Worm (Caenorhabditis elegans) whole organism, L4 larva: ENCODE results near the gene Y49F6B.2.

Source experiments
- D1046.2 ChIP-seq: fragments of 200-800 bp; sonication (Bioruptor generic); IDR thresholded peaks from 2 replicates; pipeline ENCODE4 v1.3.6; 2022; ENCODE audit warnings: missing genetic modification characterization, missing compliant biosample characterization
- F26F4.8 ChIP-seq: fragments of 200-800 bp; sonication (Bioruptor generic); conservative IDR thresholded peaks from 2 replicates; pipeline ENCODE4 v1.3.6; 2022; ENCODE audit warnings: missing genetic modification characterization, missing compliant biosample characterization
- F37D6.2 ChIP-seq: sonication (generic microtip); optimal IDR thresholded peaks from 2 replicates; lab custom pipeline; 2016; ENCODE audit warnings: mild to moderate bottlenecking, missing genetic modification characterization, missing compliant biosample characterization
- F44E2.7 ChIP-seq: fragments of 200-800 bp; sonication (Bioruptor generic); IDR thresholded peaks from 2 replicates; pipeline ENCODE4 v2.1.2; 2022; ENCODE audit warnings: missing genetic modification characterization, missing compliant biosample characterization
- R02D3.7 ChIP-seq: fragments of 150-350 bp; sonication (generic microtip); optimal IDR thresholded peaks from 3 replicates; lab custom pipeline; 2014; ENCODE audit warnings: missing biosample characterization, missing genetic modification characterization
- T20F7.1 ChIP-seq: fragments of 200-800 bp; sonication (Bioruptor generic); optimal IDR thresholded peaks from 2 replicates; lab custom pipeline; 2018; ENCODE audit warnings: mild to moderate bottlenecking, missing genetic modification characterization, missing compliant biosample characterization
- Y48G9A.11 ChIP-seq: fragments of 200-800 bp; sonication (Bioruptor generic); IDR thresholded peaks from 2 replicates; pipeline ENCODE4 v1.3.6; 2022; ENCODE audit warnings: missing genetic modification reagents, missing genetic modification characterization, missing compliant biosample characterization
- Y5F2A.4 ChIP-seq: fragments of 200-800 bp; sonication (Bioruptor generic); optimal IDR thresholded peaks from 2 replicates; lab custom pipeline; 2018; ENCODE audit warnings: mild to moderate bottlenecking, missing genetic modification characterization, missing compliant biosample characterization
- ZK337.2 ChIP-seq: fragments of 200-800 bp; sonication (Bioruptor generic); IDR thresholded peaks from 2 replicates; pipeline ENCODE4 v1.3.6; 2022; ENCODE audit warnings: missing genetic modification reagents, missing genetic modification characterization, missing compliant biosample characterization
- ZK546.5 ChIP-seq, 2 experiments: sonication (generic microtip); optimal IDR thresholded peaks; 2 replicates each; lab custom pipeline; 2017; ENCODE audit warnings: missing biosample characterization in 2 of 2, missing genetic modification characterization in 2 of 2
- aha-1 ChIP-seq: fragments of 150-350 bp; peaks from one replicate; lab custom pipeline; 2014; ENCODE audit warnings: missing biosample characterization, missing genetic modification characterization
- arid-1 ChIP-seq: fragments of 200-800 bp; sonication (Bioruptor generic); conservative IDR thresholded peaks from 2 replicates; pipeline ENCODE4 v1.3.6; 2022; ENCODE audit warnings: missing genetic modification reagents, missing genetic modification characterization, missing compliant biosample characterization
- ces-1 ChIP-seq: fragments of 150-350 bp; sonication (generic microtip); optimal IDR thresholded peaks from 4 replicates; lab custom pipeline; 2014; ENCODE audit warnings: missing biosample characterization, missing genetic modification reagents, missing genetic modification characterization
- ctbp-1 ChIP-seq: fragments of 200-800 bp; sonication (Bioruptor generic); IDR thresholded peaks from 2 replicates; pipeline ENCODE4 v1.3.6; 2022; ENCODE audit warnings: missing genetic modification reagents, missing genetic modification characterization, missing compliant biosample characterization
- daf-12 ChIP-seq: fragments of 150-350 bp; optimal IDR thresholded peaks from 2 replicates; lab custom pipeline; 2014; ENCODE audit warnings: missing biosample characterization, missing genetic modification reagents, missing genetic modification characterization
- daf-16 ChIP-seq, 3 experiments: sonication (generic microtip); optimal IDR thresholded peaks; 2 replicates each; lab custom pipeline; 2016 to 2017; ENCODE audit warnings: missing genetic modification characterization in 3 of 3, missing genetic modification reagents in 3 of 3, mild to moderate bottlenecking in 2 of 3, missing compliant biosample characterization in 2 of 3, missing biosample characterization in 1 of 3, moderate library complexity in 1 of 3
- dmd-6 ChIP-seq: fragments of 200-800 bp; sonication (Bioruptor generic); IDR thresholded peaks from 2 replicates; pipeline ENCODE4 v1.3.6; 2022; ENCODE audit warnings: missing genetic modification reagents, missing genetic modification characterization, missing compliant biosample characterization
- dmd-8 ChIP-seq: fragments of 200-800 bp; sonication (Bioruptor generic); IDR thresholded peaks from 2 replicates; pipeline ENCODE4 v1.3.6; 2022; ENCODE audit warnings: missing genetic modification characterization, missing compliant biosample characterization
- dve-1 ChIP-seq: sonication (generic microtip); optimal IDR thresholded peaks from 2 replicates; lab custom pipeline; 2017; ENCODE audit warnings: antibody characterized with exemption, mild to moderate bottlenecking, missing genetic modification characterization, missing compliant biosample characterization; ENCODE audit not compliant: insufficient read depth
- egl-43 ChIP-seq: fragments of 200-800 bp; sonication (Bioruptor generic); IDR thresholded peaks from 2 replicates; pipeline ENCODE4 v1.3.6; 2022; ENCODE audit warnings: missing genetic modification reagents, missing genetic modification characterization, missing compliant biosample characterization
- fkh-10 ChIP-seq: fragments of 150-350 bp; optimal IDR thresholded peaks from 2 replicates; lab custom pipeline; 2014; ENCODE audit warnings: missing biosample characterization, missing genetic modification reagents, missing genetic modification characterization
- gei-8 ChIP-seq: fragments of 200-800 bp; sonication (Bioruptor generic); optimal IDR thresholded peaks from 2 replicates; lab custom pipeline; 2018; ENCODE audit warnings: mild to moderate bottlenecking, missing genetic modification characterization, missing compliant biosample characterization
- hlh-30 ChIP-seq: sonication (generic microtip); optimal IDR thresholded peaks from 2 replicates; lab custom pipeline; 2017; ENCODE audit warnings: antibody characterized with exemption, mild to moderate bottlenecking, missing genetic modification characterization, missing compliant biosample characterization; ENCODE audit not compliant: insufficient read depth
- jun-1 ChIP-seq: fragments of 150-350 bp; optimal IDR thresholded peaks from 2 replicates; lab custom pipeline; 2014; ENCODE audit warnings: missing biosample characterization, missing genetic modification reagents, missing genetic modification characterization
- lim-7 ChIP-seq: fragments of 200-800 bp; sonication (Bioruptor generic); IDR thresholded peaks from 2 replicates; pipeline ENCODE4 v1.3.6; 2022; ENCODE audit warnings: missing genetic modification characterization, missing compliant biosample characterization
- lin-13 ChIP-seq: fragments of 150-350 bp; optimal IDR thresholded peaks from 2 replicates; lab custom pipeline; 2014; ENCODE audit warnings: missing biosample characterization, missing genetic modification reagents, missing genetic modification characterization
- lin-29 ChIP-seq: fragments of 200-800 bp; sonication (Bioruptor generic); IDR thresholded peaks from 2 replicates; pipeline ENCODE4 v1.3.6; 2022; ENCODE audit warnings: missing genetic modification reagents, missing genetic modification characterization, missing compliant biosample characterization
- lsy-2 ChIP-seq, 2 experiments: fragments of 150-350 bp in 1 of 2; sonication (generic microtip) in 1 of 2; optimal IDR thresholded peaks; 2 replicates each; lab custom pipeline; 2014 to 2017; ENCODE audit warnings: missing biosample characterization in 2 of 2, missing genetic modification characterization in 2 of 2
- mdl-1 ChIP-seq, 2 experiments: fragments of 150-350 bp in 1 of 2; sonication (generic microtip) in 1 of 2; optimal IDR thresholded peaks; 2 replicates each; lab custom pipeline; 2014 to 2017; ENCODE audit warnings: missing biosample characterization in 2 of 2, missing genetic modification characterization in 2 of 2
- mdt-29 ChIP-seq: fragments of 200-800 bp; sonication (Bioruptor generic); IDR thresholded peaks from 2 replicates; pipeline ENCODE4 v1.3.6; 2022; ENCODE audit warnings: missing genetic modification reagents, missing genetic modification characterization, missing compliant biosample characterization
- mep-1 ChIP-seq: fragments of 150-350 bp; sonication (generic microtip); optimal IDR thresholded peaks from 3 replicates; lab custom pipeline; 2014; ENCODE audit warnings: missing biosample characterization, missing genetic modification characterization
- mxl-2 ChIP-seq: fragments of 200-800 bp; sonication (Bioruptor generic); conservative IDR thresholded peaks from 2 replicates; pipeline ENCODE4 v1.3.6; 2022; ENCODE audit warnings: missing genetic modification reagents, missing genetic modification characterization, missing compliant biosample characterization
- mxl-3 ChIP-seq: fragments of 200-800 bp; sonication (Bioruptor generic); optimal IDR thresholded peaks from 2 replicates; lab custom pipeline; 2018; ENCODE audit warnings: mild to moderate bottlenecking, missing genetic modification characterization, missing compliant biosample characterization
- nhr-11 ChIP-seq: fragments of 150-350 bp; optimal IDR thresholded peaks from 2 replicates; lab custom pipeline; 2014; ENCODE audit warnings: missing biosample characterization, missing genetic modification characterization
- nhr-237 ChIP-seq: sonication (generic microtip); optimal IDR thresholded peaks from 2 replicates; lab custom pipeline; 2017; ENCODE audit warnings: missing biosample characterization, missing genetic modification characterization
- nhr-25 ChIP-seq: sonication (generic microtip); optimal IDR thresholded peaks from 2 replicates; lab custom pipeline; 2017; ENCODE audit warnings: missing genetic modification characterization, mild to moderate bottlenecking, missing compliant biosample characterization, antibody characterized with exemption, moderate library complexity, borderline replicate concordance; ENCODE audit not compliant: insufficient read depth
- nhr-48 ChIP-seq: sonication (generic microtip); optimal IDR thresholded peaks from 2 replicates; lab custom pipeline; 2016; ENCODE audit warnings: mild to moderate bottlenecking, missing genetic modification characterization, missing compliant biosample characterization
- nhr-76 ChIP-seq: fragments of 150-350 bp; optimal IDR thresholded peaks from 2 replicates; lab custom pipeline; 2014; ENCODE audit warnings: missing biosample characterization, missing genetic modification characterization
- nhr-77 ChIP-seq: fragments of 150-350 bp; optimal IDR thresholded peaks from 2 replicates; lab custom pipeline; 2014; ENCODE audit warnings: missing biosample characterization, missing genetic modification characterization
- php-3 ChIP-seq: fragments of 200-800 bp; sonication (Bioruptor generic); IDR thresholded peaks from 2 replicates; pipeline ENCODE4 v1.3.6; 2022; ENCODE audit warnings: missing genetic modification reagents, missing genetic modification characterization, missing compliant biosample characterization
- saeg-2 ChIP-seq: fragments of 200-800 bp; sonication (Bioruptor generic); IDR thresholded peaks from 2 replicates; pipeline ENCODE4 v1.3.6; 2022; ENCODE audit warnings: missing genetic modification reagents, missing genetic modification characterization, missing compliant biosample characterization
- set-16 ChIP-seq: fragments of 200-800 bp; sonication (Bioruptor generic); IDR thresholded peaks from 2 replicates; pipeline ENCODE4 v1.3.6; 2022; ENCODE audit warnings: missing genetic modification reagents, missing genetic modification characterization, missing compliant biosample characterization
- snpc-1.2 ChIP-seq: fragments of 200-800 bp; sonication (Bioruptor generic); IDR thresholded peaks from 2 replicates; pipeline ENCODE4 v1.3.6; 2022; ENCODE audit warnings: missing genetic modification reagents, missing genetic modification characterization, missing compliant biosample characterization
- snpc-4 ChIP-seq: fragments of 150-350 bp; optimal IDR thresholded peaks from 2 replicates; lab custom pipeline; 2014; ENCODE audit warnings: missing biosample characterization, missing genetic modification characterization
- spr-1 ChIP-seq: sonication (generic microtip); optimal IDR thresholded peaks from 2 replicates; lab custom pipeline; 2016; ENCODE audit warnings: mild to moderate bottlenecking, missing genetic modification characterization, missing compliant biosample characterization
- tag-97 ChIP-seq: fragments of 200-800 bp; sonication (Bioruptor generic); IDR thresholded peaks from 2 replicates; pipeline ENCODE4 v1.3.6; 2022; ENCODE audit warnings: missing genetic modification characterization, missing compliant biosample characterization
- tra-1 ChIP-seq: fragments of 200-800 bp; sonication (Bioruptor generic); IDR thresholded peaks from 2 replicates; pipeline ENCODE4 v1.3.6; 2022; ENCODE audit warnings: missing genetic modification reagents, missing genetic modification characterization, missing compliant biosample characterization
- unc-130 ChIP-seq: sonication (generic microtip); optimal IDR thresholded peaks from 2 replicates; lab custom pipeline; 2016; ENCODE audit warnings: missing genetic modification reagents, missing genetic modification characterization, missing compliant biosample characterization
- vab-7 ChIP-seq: fragments of 200-800 bp; sonication (Bioruptor generic); IDR thresholded peaks from 2 replicates; pipeline ENCODE4 v1.3.6; 2022; ENCODE audit warnings: missing genetic modification reagents, missing genetic modification characterization, missing compliant biosample characterization
- zfp-3 ChIP-seq: fragments of 200-800 bp; sonication (Bioruptor generic); conservative IDR thresholded peaks from 2 replicates; pipeline ENCODE4 v1.3.6; 2022; ENCODE audit warnings: missing genetic modification reagents, missing genetic modification characterization, missing compliant biosample characterization
- ztf-11 ChIP-seq: fragments of 150-350 bp; optimal IDR thresholded peaks from 2 replicates; lab custom pipeline; 2014; ENCODE audit warnings: missing biosample characterization, missing genetic modification characterization
- ztf-7 ChIP-seq: fragments of 150-350 bp; optimal IDR thresholded peaks from 2 replicates; lab custom pipeline; 2014; ENCODE audit warnings: missing biosample characterization, missing genetic modification characterization

The Y49F6B.2 gene

ce11 chrII:3482231-3482630 lies 20.5 kb upstream of the Y49F6B.2 start, which contains the start of gene smu-2:
Gene smu-2 (plus strand): TSS chrII:3482408.
- TF ChIP-seq lin-13 (GFP tag; lab: Kevin White, UChicago) (no peak), R02D3.7 (tag; lab: Kevin White, UChicago) (no peak), dve-1 (no peak), T20F7.1 (GFP tag; lab: Kevin White, UChicago) (no peak), lin-29 (GFP tag; lab: Robert Waterston, UW) (no peak), jun-1 (no peak), dmd-6 (GFP tag; lab: Robert Waterston, UW) (peak; percentile 31), dmd-8 (GFP tag; lab: Robert Waterston, UW) (no peak), snpc-4 (no peak), mdl-1 (tag; optimal IDR thresholded peaks at IDR 0.05; lab: Kevin White, UChicago) (no peak), F44E2.7 (no peak), snpc-1.2 (GFP tag; lab: Robert Waterston, UW) (no peak), mep-1 (no peak), nhr-76 (tag; lab: Kevin White, UChicago) (no peak), saeg-2 (no peak), D1046.2 (GFP tag; lab: Robert Waterston, UW) (no peak), php-3 (0 out of 2 replicates have a peak, but pooled peaks have one; percentile 43), ZK337.2 (GFP tag; lab: Robert Waterston, UW) (peak; percentile 74; the same call in 1 of the 2 replicates), nhr-25 (tag; lab: Kevin White, UChicago) (no peak), fkh-10 (peak; percentile 28), ces-1 (GFP tag; lab: Kevin White, UChicago) (peak; percentile 74), ztf-11 (tag; lab: Kevin White, UChicago) (no peak), ztf-7 (no peak), gei-8 (no peak), Y48G9A.11 (GFP tag; lab: Robert Waterston, UW) (no peak), arid-1 (GFP tag; lab: Robert Waterston, UW) (no peak), F26F4.8 (no peak), nhr-48 (tag; lab: Kevin White, UChicago) (no peak), lsy-2 (tag; optimal IDR thresholded peaks at IDR 0.05; lab: Kevin White, UChicago) (no peak), set-16 (GFP tag; lab: Robert Waterston, UW) (no peak), spr-1 (tag; lab: Kevin White, UChicago) (no peak), mxl-2 (GFP tag; lab: Robert Waterston, UW) (no peak), nhr-77 (tag; lab: Kevin White, UChicago) (no peak), nhr-237 (no peak), Y5F2A.4 (GFP tag; lab: Kevin White, UChicago) (no peak), vab-7 (GFP tag; lab: Robert Waterston, UW) (no peak), mxl-3 (no peak), daf-16 (GFP tag; optimal IDR thresholded peaks at IDR 0.05; lab: Kevin White, UChicago) (no peak), daf-16 (tag; optimal IDR thresholded peaks at IDR 0.05; lab: Kevin White, UChicago) (no peak), hlh-30 (tag; lab: Kevin White, UChicago) (no peak), tag-97 (no peak), aha-1 (tag; lab: Kevin White, UChicago) (peak; percentile 95), ctbp-1 (GFP tag; lab: Robert Waterston, UW) (no peak), F37D6.2 (tag; lab: Kevin White, UChicago) (no peak), nhr-11 (peak; percentile 11), unc-130 (GFP tag; lab: Kevin White, UChicago) (peak; percentile 89), daf-12 (no peak), mdt-29 (no peak), ZK546.5 (tag; optimal IDR thresholded peaks at IDR 0.05; lab: Kevin White, UChicago) (no peak), lim-7 (GFP tag; lab: Robert Waterston, UW) (no peak), zfp-3 (no peak), tra-1 (GFP tag; lab: Robert Waterston, UW) (no peak), egl-43 (no peak)
